Fruit fly (Drosophila melanogaster) whole organism, pupa: Measurements from ENCODE around the gene Alh.

Experiments
- CG10348 ChIP-seq: fragments of 200-800 bp; sonication (Bioruptor generic); IDR thresholded peaks from 2 replicates; pipeline ENCODE4 v1.3.6; 2022; ENCODE audit warnings: missing biosample characterization, missing genetic modification characterization
- CG12605 ChIP-seq: fragments of 200-800 bp; sonication (Bioruptor generic); IDR thresholded peaks from 2 replicates; pipeline ENCODE4 v1.3.6; 2022; ENCODE audit warnings: missing biosample characterization, missing genetic modification characterization
- CG13204 ChIP-seq: fragments of 200-800 bp; sonication (Bioruptor generic); optimal IDR thresholded peaks from 2 replicates; lab custom pipeline; 2018; ENCODE audit warnings: missing biosample characterization, mild to moderate bottlenecking, missing genetic modification characterization, moderate library complexity
- CG14655 ChIP-seq: fragments of 200-800 bp; sonication (Bioruptor generic); optimal IDR thresholded peaks from 3 replicates; lab custom pipeline; 2017; ENCODE audit warnings: mild to moderate bottlenecking, missing biosample characterization, missing genetic modification reagents, missing genetic modification characterization
- CG15710 ChIP-seq: fragments of 200-800 bp; sonication (Bioruptor generic); optimal IDR thresholded peaks from 2 replicates; lab custom pipeline; 2018; ENCODE audit warnings: missing biosample characterization, mild to moderate bottlenecking, missing genetic modification characterization, moderate library complexity
- CG17806 ChIP-seq: fragments of 200-800 bp; sonication (Bioruptor generic); optimal IDR thresholded peaks from 2 replicates; lab custom pipeline; 2018; ENCODE audit warnings: missing biosample characterization, mild to moderate bottlenecking, missing genetic modification characterization, moderate library complexity
- CG32121 ChIP-seq: fragments of 200-800 bp; sonication (Bioruptor generic); IDR thresholded peaks from 2 replicates; pipeline ENCODE4 v1.3.6; 2022; ENCODE audit warnings: missing biosample characterization, missing genetic modification characterization
- CG34367 ChIP-seq: fragments of 200-800 bp; sonication (Bioruptor generic); optimal IDR thresholded peaks from 2 replicates; lab custom pipeline; 2018; ENCODE audit warnings: missing biosample characterization, mild to moderate bottlenecking, missing genetic modification characterization
- CG4496 ChIP-seq: fragments of 200-800 bp; sonication (Bioruptor generic); IDR thresholded peaks from 3 replicates; pipeline ENCODE4 v1.3.6; 2022; ENCODE audit warnings: missing biosample characterization, missing genetic modification characterization
- CG8159 ChIP-seq: fragments of 200-800 bp; sonication (Bioruptor generic); optimal IDR thresholded peaks from 3 replicates; lab custom pipeline; 2018; ENCODE audit warnings: missing biosample characterization, mild to moderate bottlenecking, missing genetic modification characterization, moderate library complexity
- CG8301 ChIP-seq: fragments of 200-800 bp; sonication (Bioruptor generic); optimal IDR thresholded peaks from 2 replicates; lab custom pipeline; 2018; ENCODE audit warnings: missing biosample characterization, mild to moderate bottlenecking, missing genetic modification characterization
- CG9948 ChIP-seq: fragments of 200-800 bp; sonication (Bioruptor generic); optimal IDR thresholded peaks from 2 replicates; lab custom pipeline; 2018; ENCODE audit warnings: missing biosample characterization, mild to moderate bottlenecking, missing genetic modification characterization, moderate library complexity
- D1 ChIP-seq: fragments of 200-800 bp; sonication (Bioruptor generic); optimal IDR thresholded peaks from 2 replicates; lab custom pipeline; 2018; ENCODE audit warnings: missing biosample characterization, mild to moderate bottlenecking, missing genetic modification characterization, moderate library complexity
- EcR ChIP-seq: fragments of 200-800 bp; sonication (Bioruptor generic); optimal IDR thresholded peaks from 3 replicates; lab custom pipeline; 2019; ENCODE audit warnings: missing biosample characterization, missing genetic modification characterization, mild to moderate bottlenecking, moderate library complexity, missing genetic modification reagents
- Ets98B ChIP-seq: fragments of 200-800 bp; sonication (Bioruptor generic); IDR thresholded peaks from 2 replicates; pipeline ENCODE4 v1.3.6; 2022; ENCODE audit warnings: missing biosample characterization, missing genetic modification characterization
- Pif1A ChIP-seq: fragments of 200-800 bp; sonication (Bioruptor generic); optimal IDR thresholded peaks from 3 replicates; lab custom pipeline; 2016; ENCODE audit warnings: missing biosample characterization, missing genetic modification characterization
- Pif1B ChIP-seq: fragments of 200-800 bp; sonication (Bioruptor generic); optimal IDR thresholded peaks from 3 replicates; lab custom pipeline; 2016; ENCODE audit warnings: missing biosample characterization, missing genetic modification characterization
- Snoo ChIP-seq: fragments of 200-800 bp; sonication (Bioruptor generic); optimal IDR thresholded peaks from 3 replicates; lab custom pipeline; 2017; ENCODE audit warnings: missing biosample characterization, mild to moderate bottlenecking, missing genetic modification characterization, inconsistent platforms
- fd96Ca ChIP-seq: fragments of 200-800 bp; sonication (Bioruptor generic); IDR thresholded peaks from 3 replicates; pipeline ENCODE4 v1.3.6; 2022; ENCODE audit warnings: missing biosample characterization, missing genetic modification characterization
- gl ChIP-seq: fragments of 200-800 bp; sonication (Bioruptor generic); optimal IDR thresholded peaks from 2 replicates; lab custom pipeline; 2018; ENCODE audit warnings: missing biosample characterization, mild to moderate bottlenecking, missing genetic modification characterization
- rn ChIP-seq: fragments of 200-800 bp; sonication (Bioruptor generic); IDR thresholded peaks from 2 replicates; pipeline ENCODE4 v1.3.6; 2022; ENCODE audit warnings: missing biosample characterization, missing genetic modification characterization

Alh gene

DNA sequence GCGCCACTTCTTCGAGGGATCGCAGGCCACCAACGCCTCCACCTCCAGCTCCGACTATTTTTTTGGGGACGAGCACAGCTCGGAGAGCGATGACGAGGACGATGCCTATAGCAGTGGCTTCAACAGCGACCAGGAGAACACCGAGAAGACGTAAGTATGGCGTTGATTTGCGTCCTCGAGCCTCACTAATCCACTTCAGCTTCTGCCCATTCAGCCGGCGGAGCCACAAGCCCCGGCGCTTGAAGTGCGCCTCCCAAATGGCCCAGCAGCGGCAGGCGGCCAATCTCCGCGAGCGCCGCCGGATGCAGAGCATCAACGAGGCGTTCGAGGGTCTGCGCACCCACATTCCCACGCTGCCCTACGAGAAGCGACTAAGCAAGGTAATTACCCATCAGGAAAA, 13.2 kb upstream of the Alh start:
- TF ChIP-seq gl (tag; lab: Kevin White, UChicago), result no peak
- TF ChIP-seq CG9948 (tag; lab: Kevin White, UChicago), result no peak
- no peak for TF ChIP-seq Ets98B (GFP tag; lab: Robert Waterston, UW)
- no peak for TF ChIP-seq CG4496 (GFP tag; lab: Robert Waterston, UW)
- no peak for TF ChIP-seq CG17806 (tag; lab: Kevin White, UChicago)
- TF ChIP-seq CG10348 (GFP tag; lab: Robert Waterston, UW), result no peak
- TF ChIP-seq Snoo, result no peak
- no peak for TF ChIP-seq CG32121 (GFP tag; lab: Robert Waterston, UW)
- no peak for TF ChIP-seq fd96Ca (GFP tag; lab: Robert Waterston, UW)
- TF ChIP-seq CG12605 (GFP tag; lab: Robert Waterston, UW), result no peak
- no peak for TF ChIP-seq rn

DNA sequence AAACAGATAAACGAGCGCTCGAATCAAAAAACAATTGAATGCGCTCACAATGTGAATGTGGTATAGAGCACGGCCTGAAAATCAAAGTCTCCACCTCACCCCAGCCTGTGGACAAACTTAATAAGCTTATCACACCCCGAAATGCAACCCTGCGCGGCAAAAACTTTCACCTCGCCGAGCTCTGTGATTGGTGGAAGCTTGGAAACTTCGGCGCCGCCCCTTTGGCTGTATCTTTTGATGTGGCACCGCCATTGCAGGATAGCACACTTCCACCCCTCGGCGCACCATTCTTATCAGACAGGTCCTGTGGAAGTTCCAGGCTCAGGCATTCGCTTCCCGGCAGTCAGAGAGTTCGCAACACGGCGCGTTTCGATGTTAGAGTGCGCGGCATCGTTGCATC, 11.9 kb upstream of the Alh start, which contains the start of gene Fer1:
Fer1 (plus strand) TSS at position 326 of the 400 bp plus-strand sequence.
- TF ChIP-seq EcR (GFP tag; lab: Kevin White, UChicago) (no peak), CG15710 (tag; lab: Kevin White, UChicago) (no peak), CG10348 (GFP tag; lab: Robert Waterston, UW) (no peak), CG12605 (GFP tag; lab: Robert Waterston, UW) (no peak), Ets98B (GFP tag; lab: Robert Waterston, UW) (no peak), CG17806 (tag; lab: Kevin White, UChicago) (no peak), Pif1B (GFP tag; lab: Kevin White, UChicago) (no peak), CG8159 (tag; lab: Kevin White, UChicago) (no peak), Snoo (no peak), Pif1A (GFP tag; lab: Kevin White, UChicago) (no peak)

DNA sequence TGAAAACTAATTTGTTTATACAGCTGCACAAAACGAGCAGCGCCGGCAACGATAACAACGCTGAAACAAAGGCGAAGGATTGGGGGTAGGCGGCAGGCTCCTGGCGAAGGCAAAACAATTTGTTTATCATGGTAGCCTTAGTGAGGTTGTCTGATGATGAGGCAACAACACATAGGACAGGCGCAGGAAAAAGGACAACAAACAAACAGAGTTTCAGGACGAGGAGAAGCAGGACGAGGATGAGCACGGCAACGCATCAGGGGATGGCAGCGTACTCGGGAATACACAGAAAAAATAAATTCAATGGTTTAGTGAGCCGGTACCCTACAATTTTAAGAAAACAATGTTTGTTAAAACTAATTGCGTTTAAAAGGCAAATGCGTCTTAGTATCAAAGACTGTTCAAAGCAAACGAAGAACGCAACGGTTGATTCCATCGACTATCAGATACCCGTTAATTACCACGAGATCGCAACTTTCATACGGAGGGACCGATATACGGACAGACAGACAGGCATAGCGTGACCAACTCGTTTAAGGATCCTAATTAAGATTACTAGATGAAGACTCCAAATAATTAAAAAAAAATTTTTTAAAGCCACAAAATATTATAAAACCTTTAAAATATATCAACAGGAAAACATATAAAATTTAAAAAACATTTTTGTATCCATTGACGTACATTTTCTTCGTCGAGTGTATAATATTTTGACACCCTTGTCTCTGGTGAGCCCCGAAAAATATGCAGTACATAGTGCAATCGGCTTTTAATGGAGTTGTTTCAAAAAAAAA, 10.9 kb upstream of the Alh start:
- no peak for TF ChIP-seq D1 (tag; lab: Kevin White, UChicago)
- TF ChIP-seq Pif1A (GFP tag; lab: Kevin White, UChicago), result no peak
- TF ChIP-seq CG15710 (tag; lab: Kevin White, UChicago), result no peak
- no peak for TF ChIP-seq CG8159 (tag; lab: Kevin White, UChicago)
- no peak for TF ChIP-seq CG34367 (tag; lab: Kevin White, UChicago)
- TF ChIP-seq CG17806 (tag; lab: Kevin White, UChicago), result no peak
- TF ChIP-seq Snoo, result no peak
- TF ChIP-seq CG9948 (tag; lab: Kevin White, UChicago), result no peak
- TF ChIP-seq CG10348 (GFP tag; lab: Robert Waterston, UW), result no peak
- TF ChIP-seq CG8301 (tag; lab: Kevin White, UChicago), result no peak
- no peak for TF ChIP-seq CG12605 (GFP tag; lab: Robert Waterston, UW)
- TF ChIP-seq fd96Ca (GFP tag; lab: Robert Waterston, UW), result no peak
- no peak for TF ChIP-seq Ets98B (GFP tag; lab: Robert Waterston, UW)

dm6 chr3R:7131260-7131659, 7.3 kb upstream of the Alh start, which contains the start of gene CG31493:
CG31493 (plus strand) TSS chr3R:7131560.
- TF ChIP-seq D1 (tag; lab: Kevin White, UChicago) (no peak), gl (tag; lab: Kevin White, UChicago) (no peak), CG15710 (tag; lab: Kevin White, UChicago) (no peak), rn (no peak), CG13204 (GFP tag; lab: Kevin White, UChicago) (no peak), EcR (GFP tag; lab: Kevin White, UChicago) (no peak), CG8159 (tag; lab: Kevin White, UChicago) (no peak), CG8301 (tag; lab: Kevin White, UChicago) (no peak), CG34367 (tag; lab: Kevin White, UChicago) (no peak), CG10348 (GFP tag; lab: Robert Waterston, UW) (no peak), CG32121 (GFP tag; lab: Robert Waterston, UW) (no peak), CG17806 (tag; lab: Kevin White, UChicago) (no peak), CG12605 (GFP tag; lab: Robert Waterston, UW) (no peak)

dm6 chr3R:7130827-7131226, 6.8 kb upstream of the Alh start:
- no peak for TF ChIP-seq CG8159 (tag; lab: Kevin White, UChicago)
- no peak for TF ChIP-seq CG10348 (GFP tag; lab: Robert Waterston, UW)
- no peak for TF ChIP-seq CG12605 (GFP tag; lab: Robert Waterston, UW)
- no peak for TF ChIP-seq CG32121 (GFP tag; lab: Robert Waterston, UW)
- TF ChIP-seq CG14655 (GFP tag; lab: Kevin White, UChicago), result no peak
- TF ChIP-seq D1 (tag; lab: Kevin White, UChicago), result peak; percentile 41
